Worm (Caenorhabditis elegans) whole organism, late embryonic: ENCODE data around the gene M176.9.

ENCODE experiments used
- K09A11.1 ChIP-seq: sonication (generic microtip); optimal IDR thresholded peaks from 2 replicates; lab custom pipeline; 2017; ENCODE audit warnings: antibody characterized with exemption, mild to moderate bottlenecking, missing genetic modification characterization, missing compliant biosample characterization; ENCODE audit not compliant: insufficient read depth
- ceh-34 ChIP-seq: sonication (generic microtip); optimal IDR thresholded peaks from 2 replicates; lab custom pipeline; 2016; ENCODE audit warnings: mild to moderate bottlenecking, missing genetic modification characterization, missing compliant biosample characterization
- elt-4 ChIP-seq: sonication (generic microtip); optimal IDR thresholded peaks from 2 replicates; lab custom pipeline; 2016; ENCODE audit warnings: missing genetic modification characterization, missing compliant biosample characterization
- hlh-6 ChIP-seq: sonication (generic microtip); optimal IDR thresholded peaks from 2 replicates; lab custom pipeline; 2016; ENCODE audit warnings: missing genotype, missing genetic modification characterization, missing compliant biosample characterization
- rnt-1 ChIP-seq: sonication (generic microtip); optimal IDR thresholded peaks from 2 replicates; lab custom pipeline; 2016; ENCODE audit warnings: missing genetic modification characterization, missing compliant biosample characterization
- ztf-16 ChIP-seq: sonication (generic microtip); optimal IDR thresholded peaks from 2 replicates; lab custom pipeline; 2017; ENCODE audit warnings: missing genetic modification characterization, missing compliant biosample characterization

- TF ChIP-seq rnt-1 (tag; lab: Kevin White, UChicago) (no peak), hlh-6 (tag; lab: Kevin White, UChicago) (no peak), ceh-34 (tag; lab: Kevin White, UChicago) (no peak), elt-4 (tag; lab: Kevin White, UChicago) (no peak), ztf-16 (tag; lab: Kevin White, UChicago) (no peak), K09A11.1 (tag; lab: Kevin White, UChicago) (no peak)
These were observed 16.2 kb upstream of the M176.9 start, which contains the start of gene M176.5 for ce11 chrII:9427644-9428043.
